Fruit fly (Drosophila melanogaster) whole organism, prepupa: ENCODE results near the gene CG13675.

ENCODE experiments used
- CG10669 ChIP-seq: fragments of 200-800 bp; sonication (Bioruptor generic); optimal IDR thresholded peaks from 3 replicates; lab custom pipeline; 2018; ENCODE audit warnings: missing biosample characterization, mild to moderate bottlenecking, missing genetic modification characterization, moderate library complexity
- CG11294 ChIP-seq: fragments of 200-800 bp; sonication (Bioruptor generic); IDR thresholded peaks from 2 replicates; pipeline ENCODE4 v1.3.6; 2022; ENCODE audit warnings: missing biosample characterization, missing genetic modification characterization
- CG15336 ChIP-seq: fragments of 200-800 bp; sonication (Bioruptor generic); IDR thresholded peaks from 2 replicates; pipeline ENCODE4 v1.3.6; 2022; ENCODE audit warnings: missing biosample characterization, missing genetic modification characterization
- CG16779 ChIP-seq: fragments of 200-800 bp; sonication (Bioruptor generic); optimal IDR thresholded peaks from 3 replicates; lab custom pipeline; 2017; ENCODE audit warnings: missing biosample characterization, mild to moderate bottlenecking, missing genetic modification characterization
- CG3032 ChIP-seq: fragments of 200-800 bp; optimal IDR thresholded peaks from 2 replicates; lab custom pipeline; 2019; ENCODE audit warnings: missing biosample characterization, mild to moderate bottlenecking, missing genetic modification characterization, moderate library complexity
- CG31627 ChIP-seq: fragments of 200-800 bp; sonication (Bioruptor generic); optimal IDR thresholded peaks from 3 replicates; lab custom pipeline; 2016; ENCODE audit warnings: missing biosample characterization, missing genetic modification characterization
- CG32006 ChIP-seq: fragments of 200-800 bp; sonication (Bioruptor generic); optimal IDR thresholded peaks from 3 replicates; lab custom pipeline; 2017; ENCODE audit warnings: missing biosample characterization, mild to moderate bottlenecking, missing genetic modification characterization
- CG3919 ChIP-seq: fragments of 200-800 bp; sonication (Bioruptor generic); optimal IDR thresholded peaks from 3 replicates; lab custom pipeline; 2016; ENCODE audit warnings: missing biosample characterization, missing genetic modification characterization
- CG6276 ChIP-seq: fragments of 200-800 bp; sonication (Bioruptor generic); optimal IDR thresholded peaks from 2 replicates; lab custom pipeline; 2017; ENCODE audit warnings: missing biosample characterization, mild to moderate bottlenecking, missing genetic modification characterization
- CG6792 ChIP-seq: fragments of 200-800 bp; sonication (Bioruptor generic); optimal IDR thresholded peaks from 3 replicates; lab custom pipeline; 2016; ENCODE audit warnings: missing biosample characterization, missing genetic modification characterization
- CG6854 ChIP-seq: fragments of 200-800 bp; sonication (Bioruptor generic); optimal IDR thresholded peaks from 2 replicates; lab custom pipeline; 2017; ENCODE audit warnings: missing biosample characterization, mild to moderate bottlenecking, missing genetic modification characterization
- CG7368 ChIP-seq: fragments of 200-800 bp; sonication (Bioruptor generic); optimal IDR thresholded peaks from 3 replicates; lab custom pipeline; 2016; ENCODE audit warnings: missing biosample characterization, missing genetic modification characterization
- CG8119 ChIP-seq: fragments of 200-800 bp; sonication (Bioruptor generic); IDR thresholded peaks from 3 replicates; pipeline ENCODE4 v1.3.6; 2022; ENCODE audit warnings: missing biosample characterization, missing genetic modification characterization
- CG9139 ChIP-seq: fragments of 200-800 bp; sonication (Bioruptor generic); optimal IDR thresholded peaks from 3 replicates; lab custom pipeline; 2017; ENCODE audit warnings: missing biosample characterization, mild to moderate bottlenecking, missing genetic modification characterization
- Eip78C ChIP-seq: fragments of 200-800 bp; sonication (Bioruptor generic); peaks from one replicate; lab custom pipeline; 2016; ENCODE audit warnings: missing biosample characterization, missing genetic modification characterization
- Eip93F ChIP-seq: fragments of 200-800 bp; sonication (Bioruptor generic); optimal IDR thresholded peaks from 2 replicates; lab custom pipeline; 2016; ENCODE audit warnings: missing biosample characterization, mild to moderate bottlenecking, missing genetic modification characterization
- Ets21C ChIP-seq: fragments of 200-800 bp; sonication (Bioruptor generic); optimal IDR thresholded peaks from 3 replicates; lab custom pipeline; 2016; ENCODE audit warnings: missing biosample characterization, missing genetic modification characterization
- Ets96B ChIP-seq: fragments of 200-800 bp; optimal IDR thresholded peaks from 2 replicates; lab custom pipeline; 2019; ENCODE audit warnings: missing biosample characterization, mild to moderate bottlenecking, missing genetic modification characterization, moderate library complexity
- Gug ChIP-seq: fragments of 200-800 bp; sonication (Bioruptor generic); IDR thresholded peaks from 2 replicates; pipeline ENCODE4 v1.3.6; 2022; ENCODE audit warnings: missing biosample characterization, missing genetic modification characterization
- Hr38 ChIP-seq: sonication (Bioruptor generic); optimal IDR thresholded peaks from 2 replicates; lab custom pipeline; 2016; ENCODE audit warnings: missing biosample characterization, missing genetic modification characterization
- Hr4 ChIP-seq: fragments of 200-800 bp; sonication (Bioruptor generic); optimal IDR thresholded peaks from 3 replicates; lab custom pipeline; 2016; ENCODE audit warnings: missing biosample characterization, missing genetic modification characterization
- Lpt ChIP-seq: fragments of 200-800 bp; sonication (Bioruptor generic); optimal IDR thresholded peaks from 3 replicates; lab custom pipeline; 2016; ENCODE audit warnings: missing biosample characterization, missing genetic modification characterization
- Met ChIP-seq: fragments of 200-800 bp; sonication (Bioruptor generic); optimal IDR thresholded peaks from 3 replicates; lab custom pipeline; 2016; ENCODE audit warnings: missing biosample characterization, missing genetic modification characterization
- OdsH ChIP-seq: fragments of 200-800 bp; sonication (Bioruptor generic); optimal IDR thresholded peaks from 3 replicates; lab custom pipeline; 2016; ENCODE audit warnings: missing biosample characterization, missing genetic modification characterization
- Sox102F ChIP-seq: fragments of 200-800 bp; sonication (Bioruptor generic); optimal IDR thresholded peaks from 2 replicates; lab custom pipeline; 2016; ENCODE audit warnings: missing biosample characterization, mild to moderate bottlenecking, missing genetic modification characterization
- Sox15 ChIP-seq: fragments of 200-800 bp; sonication (Bioruptor generic); optimal IDR thresholded peaks from 3 replicates; lab custom pipeline; 2016; ENCODE audit warnings: missing biosample characterization, missing genetic modification characterization
- acj6 ChIP-seq: fragments of 200-800 bp; sonication (Bioruptor generic); optimal IDR thresholded peaks from 3 replicates; lab custom pipeline; 2016; ENCODE audit warnings: missing biosample characterization, missing genetic modification characterization
- cyc ChIP-seq: fragments of 200-800 bp; sonication (Bioruptor generic); optimal IDR thresholded peaks from 3 replicates; lab custom pipeline; 2016; ENCODE audit warnings: missing biosample characterization, missing genetic modification characterization
- dac ChIP-seq: fragments of 200-800 bp; sonication (Bioruptor generic); optimal IDR thresholded peaks from 2 replicates; lab custom pipeline; 2017; ENCODE audit warnings: missing biosample characterization, mild to moderate bottlenecking, missing genetic modification characterization
- fd59A ChIP-seq: fragments of 200-800 bp; sonication (Bioruptor generic); optimal IDR thresholded peaks from 2 replicates; lab custom pipeline; 2017; ENCODE audit warnings: missing biosample characterization, mild to moderate bottlenecking, missing genetic modification characterization, missing genetic modification reagents
- fkh ChIP-seq: fragments of 200-800 bp; sonication (Bioruptor generic); optimal IDR thresholded peaks from 3 replicates; lab custom pipeline; 2017; ENCODE audit warnings: missing biosample characterization, mild to moderate bottlenecking, missing genetic modification characterization, moderate library complexity
- lz ChIP-seq: fragments of 200-800 bp; sonication (Bioruptor generic); optimal IDR thresholded peaks from 3 replicates; lab custom pipeline; 2016; ENCODE audit warnings: missing biosample characterization, missing genetic modification characterization
- pdm3 ChIP-seq: fragments of 200-800 bp; sonication (Bioruptor generic); optimal IDR thresholded peaks from 3 replicates; lab custom pipeline; 2016; ENCODE audit warnings: missing biosample characterization, missing genetic modification characterization
- spab ChIP-seq: fragments of 200-800 bp; sonication (Bioruptor generic); optimal IDR thresholded peaks from 2 replicates; lab custom pipeline; 2017; ENCODE audit warnings: missing biosample characterization, mild to moderate bottlenecking, missing genetic modification characterization, missing genetic modification reagents
- svp ChIP-seq: fragments of 200-800 bp; sonication (Bioruptor generic); peaks from one replicate; lab custom pipeline; 2016; ENCODE audit warnings: missing biosample characterization, missing genetic modification characterization
- topi ChIP-seq: fragments of 200-800 bp; sonication (Bioruptor generic); optimal IDR thresholded peaks from 3 replicates; lab custom pipeline; 2016; ENCODE audit warnings: missing biosample characterization, missing genetic modification characterization

CG13675 gene

dm6 chr3L:8185263-8186227 lies 20.2 kb upstream of the CG13675 start (continued):
- TF ChIP-seq fd59A (GFP tag; lab: Kevin White, UChicago) (peak; percentile 49), pdm3 (GFP tag; lab: Kevin White, UChicago) (peak; percentile 68), spab (GFP tag; lab: Kevin White, UChicago) (peak; percentile 53), Eip78C (GFP tag; lab: Kevin White, UChicago) (peak; percentile 94), acj6 (peak; percentile 74), CG9139 (GFP tag; lab: Kevin White, UChicago) (no peak), CG7368 (GFP tag; lab: Kevin White, UChicago) (peak; percentile 64), Eip93F (no peak), CG15336 (GFP tag; lab: Robert Waterston, UW) (0 out of 2 replicates have a peak, but pooled peaks have one; percentile 55), cyc (GFP tag; lab: Kevin White, UChicago) (peak; percentile 31), CG11294 (GFP tag; lab: Robert Waterston, UW) (peak; percentile 32; the same call in 1 of the 2 replicates), svp (GFP tag; lab: Kevin White, UChicago) (peak; percentile 77), Lpt (GFP tag; lab: Kevin White, UChicago) (peak; percentile 40), CG10669 (GFP tag; lab: Kevin White, UChicago) (peak; percentile 67), CG3032 (tag; lab: Kevin White, UChicago) (peak; percentile 46), CG8119 (GFP tag; lab: Robert Waterston, UW) (peak; percentile 50), topi (GFP tag; lab: Kevin White, UChicago) (peak; percentile 53), Ets21C (GFP tag; lab: Kevin White, UChicago) (peak; percentile 21), Sox15 (GFP tag; lab: Kevin White, UChicago) (peak; percentile 60), dac (GFP tag; lab: Kevin White, UChicago) (peak; percentile 14), Hr38 (no peak), Ets96B (tag; lab: Kevin White, UChicago) (peak; percentile 58)
- TF ChIP-seq, all 60 proteins: peak for 50

dm6 chr3L:8180464-8181137 lies 15.3 kb upstream of the CG13675 start, which contains the start of the genes mthl7 and Uxs:
TSS of gene mthl7 (minus strand) at chr3L:8180514.
TSS of gene Uxs (plus strand) at chr3L:8180923.
- no peak for TF ChIP-seq OdsH (GFP tag; lab: Kevin White, UChicago)
- peak; percentile 56 for TF ChIP-seq CG6854
- no peak for TF ChIP-seq spab (GFP tag; lab: Kevin White, UChicago)
- TF ChIP-seq Hr4 (GFP tag; lab: Kevin White, UChicago), result no peak
- no peak for TF ChIP-seq topi (GFP tag; lab: Kevin White, UChicago)
- TF ChIP-seq CG6276 (GFP tag; lab: Kevin White, UChicago), result no peak
- TF ChIP-seq pdm3 (GFP tag; lab: Kevin White, UChicago), result no peak
- TF ChIP-seq lz, result no peak
- no peak for TF ChIP-seq Met
- TF ChIP-seq CG15336 (GFP tag; lab: Robert Waterston, UW), result no peak
- no peak for TF ChIP-seq Gug (GFP tag; lab: Robert Waterston, UW)
- TF ChIP-seq fkh (GFP tag; lab: Kevin White, UChicago), result peak; percentile 65
- no peak for TF ChIP-seq CG32006 (GFP tag; lab: Kevin White, UChicago)
- TF ChIP-seq CG7368 (GFP tag; lab: Kevin White, UChicago), result no peak
- no peak for TF ChIP-seq Sox15 (GFP tag; lab: Kevin White, UChicago)
- TF ChIP-seq CG11294 (GFP tag; lab: Robert Waterston, UW), result no peak
- no peak for TF ChIP-seq CG6792
- no peak for TF ChIP-seq CG3919 (GFP tag; lab: Kevin White, UChicago)
- no peak for TF ChIP-seq Lpt (GFP tag; lab: Kevin White, UChicago)
- TF ChIP-seq Ets21C (GFP tag; lab: Kevin White, UChicago), result no peak
- no peak for TF ChIP-seq CG16779 (tag; lab: Kevin White, UChicago)
- TF ChIP-seq CG31627 (GFP tag; lab: Kevin White, UChicago), result no peak
- no peak for TF ChIP-seq Sox102F (GFP tag; lab: Kevin White, UChicago)
- TF ChIP-seq acj6, result no peak
- peak; percentile 34 for TF ChIP-seq Eip78C (GFP tag; lab: Kevin White, UChicago)
- no peak for TF ChIP-seq Hr38
